Worm (Caenorhabditis elegans): ENCODE measurements around the gene sec-61.G.

ce11 chrV:10909959-10910358, 13.0 kb upstream of the sec-61.G start:
- TF ChIP-seq ceh-22 (tag; optimal IDR thresholded peaks at IDR 0.05) (no peak), ceh-19 (GFP tag; optimal IDR thresholded peaks at IDR 0.05) (no peak)
